Fruit fly (Drosophila melanogaster): ENCODE data around the gene Delta.

- TF ChIP-seq h (optimal IDR thresholded peaks at IDR 0.05) (no peak), Sin3A (optimal IDR thresholded peaks at IDR 0.05) (no peak)
These were observed 6.0 kb upstream of the Delta start for dm6 chr3R:19332052-19332451.

Data from Kc167 (cell line).